Fruit fly (Drosophila melanogaster): ENCODE data around the gene CG13970.

Gene CG13970

DNA sequence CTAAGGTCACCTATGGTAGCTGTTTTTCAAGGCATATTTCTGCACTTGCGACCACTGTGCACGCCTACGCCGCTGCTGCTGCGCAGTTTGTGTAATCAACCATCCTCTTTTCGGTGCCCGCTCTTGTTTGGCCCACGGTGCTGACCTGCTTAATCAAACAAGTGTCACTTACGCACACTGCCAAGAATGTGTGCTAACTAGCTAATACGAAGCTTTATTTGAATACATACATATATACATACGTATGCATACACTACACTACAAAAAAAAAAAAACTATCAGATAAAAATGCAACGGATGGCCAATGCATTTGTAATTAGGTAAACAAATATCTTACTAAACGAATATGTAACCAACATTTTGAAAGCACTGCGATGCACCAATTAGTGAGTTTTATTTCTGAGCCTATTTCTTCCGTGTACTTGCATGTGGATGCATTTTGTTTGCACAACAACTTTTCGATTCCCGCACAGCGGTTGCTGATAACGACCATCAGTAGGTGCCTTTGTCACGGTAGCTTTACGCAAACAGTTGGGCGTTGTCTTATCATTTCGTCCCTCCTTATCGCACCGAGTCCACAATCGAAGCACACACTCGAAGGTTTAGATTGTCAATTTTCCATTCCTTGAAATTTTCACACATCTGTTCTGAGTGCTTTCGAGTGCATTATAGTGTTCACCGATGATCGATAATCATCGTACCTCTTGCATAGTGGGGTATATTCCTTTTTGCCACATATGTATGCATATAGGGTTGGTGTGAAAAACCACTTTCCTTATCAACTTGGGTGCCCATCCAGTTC, 17.5 kb downstream of the CG13970 start (continued):
- peak; percentile 57 for TF ChIP-seq CG9817 (tag; optimal IDR thresholded peaks at IDR 0.05)
- TF ChIP-seq exex (tag; optimal IDR thresholded peaks at IDR 0.05), result peak; percentile 72
- peak; percentile 8 for TF ChIP-seq CG9797 (GFP tag; optimal IDR thresholded peaks at IDR 0.05)
- peak; percentile 85 for TF ChIP-seq Atf6 (GFP tag; IDR thresholded peaks at IDR 0.05)
- peak; percentile 64 for TF ChIP-seq ftz-f1 (GFP tag; optimal IDR thresholded peaks at IDR 0.05)
- peak; percentile 77 for TF ChIP-seq CG3281 (GFP tag; optimal IDR thresholded peaks at IDR 0.05)
- TF ChIP-seq CG13424 (tag; optimal IDR thresholded peaks at IDR 0.05), result peak; percentile 84
- TF ChIP-seq Blimp-1 (GFP tag; optimal IDR thresholded peaks at IDR 0.05), result peak; percentile 85
- peak; percentile 65 for TF ChIP-seq CG43689 (GFP tag; IDR thresholded peaks at IDR 0.05)
- TF ChIP-seq Mrtf (GFP tag; IDR thresholded peaks at IDR 0.05), result peak; percentile 74; the same call in 2 of the 3 replicates
- TF ChIP-seq unpg (GFP tag; optimal IDR thresholded peaks at IDR 0.05), result peak; percentile 89
- TF ChIP-seq CG5245 (GFP tag; optimal IDR thresholded peaks at IDR 0.05), result peak; percentile 40
- TF ChIP-seq CG6765 (GFP tag; optimal IDR thresholded peaks at IDR 0.05), result peak; percentile 68
- peak; percentile 69 for TF ChIP-seq CG2889 (GFP tag; IDR thresholded peaks at IDR 0.05)
- no peak for TF ChIP-seq Elba2 (GFP tag; optimal IDR thresholded peaks at IDR 0.05)
- peak; percentile 77 for TF ChIP-seq her (GFP tag; optimal IDR thresholded peaks at IDR 0.05)
- TF ChIP-seq tap (tag; optimal IDR thresholded peaks at IDR 0.05), result peak; percentile 79
- peak; percentile 75 for TF ChIP-seq peb (GFP tag; IDR thresholded peaks at IDR 0.05)
- TF ChIP-seq az2 (GFP tag; optimal IDR thresholded peaks at IDR 0.05), result peak; percentile 84
- TF ChIP-seq Oli (tag; optimal IDR thresholded peaks at IDR 0.05), result peak; percentile 81
- peak; percentile 60 for TF ChIP-seq CG3838 (GFP tag; optimal IDR thresholded peaks at IDR 0.05)
- TF ChIP-seq CG9876 (GFP tag; optimal IDR thresholded peaks at IDR 0.05), result peak; percentile 66
- TF ChIP-seq CG7271 (tag; optimal IDR thresholded peaks at IDR 0.05), result peak; percentile 22
- TF ChIP-seq hb (GFP tag; IDR thresholded peaks at IDR 0.05; ENCODE audit: partially characterized antibody), result 0 out of 3 replicates have a peak, but pooled peaks have one; percentile 57
- peak; percentile 62 for TF ChIP-seq pb (GFP tag; optimal IDR thresholded peaks at IDR 0.05)
- peak; percentile 88 for TF ChIP-seq kni (GFP tag; optimal IDR thresholded peaks at IDR 0.05)
- peak; percentile 71; the same call in 2 of the 3 replicates for TF ChIP-seq jigr1 (GFP tag; IDR thresholded peaks at IDR 0.05)
- TF ChIP-seq CG32772 (GFP tag; IDR thresholded peaks at IDR 0.05), result peak; percentile 85
- TF ChIP-seq grn (GFP tag; optimal IDR thresholded peaks at IDR 0.05), result peak; percentile 95
- TF ChIP-seq CG8089 (GFP tag; optimal IDR thresholded peaks at IDR 0.05), result peak; percentile 83
- TF ChIP-seq bbx (GFP tag; IDR thresholded peaks at IDR 0.05; ENCODE audit: partially characterized antibody), result 0 out of 2 replicates have a peak, but pooled peaks have one; percentile 53
- peak; percentile 74 for TF ChIP-seq C15 (GFP tag; IDR thresholded peaks at IDR 0.05)
- peak; percentile 81 for TF ChIP-seq CG8388 (GFP tag; optimal IDR thresholded peaks at IDR 0.05)

DNA sequence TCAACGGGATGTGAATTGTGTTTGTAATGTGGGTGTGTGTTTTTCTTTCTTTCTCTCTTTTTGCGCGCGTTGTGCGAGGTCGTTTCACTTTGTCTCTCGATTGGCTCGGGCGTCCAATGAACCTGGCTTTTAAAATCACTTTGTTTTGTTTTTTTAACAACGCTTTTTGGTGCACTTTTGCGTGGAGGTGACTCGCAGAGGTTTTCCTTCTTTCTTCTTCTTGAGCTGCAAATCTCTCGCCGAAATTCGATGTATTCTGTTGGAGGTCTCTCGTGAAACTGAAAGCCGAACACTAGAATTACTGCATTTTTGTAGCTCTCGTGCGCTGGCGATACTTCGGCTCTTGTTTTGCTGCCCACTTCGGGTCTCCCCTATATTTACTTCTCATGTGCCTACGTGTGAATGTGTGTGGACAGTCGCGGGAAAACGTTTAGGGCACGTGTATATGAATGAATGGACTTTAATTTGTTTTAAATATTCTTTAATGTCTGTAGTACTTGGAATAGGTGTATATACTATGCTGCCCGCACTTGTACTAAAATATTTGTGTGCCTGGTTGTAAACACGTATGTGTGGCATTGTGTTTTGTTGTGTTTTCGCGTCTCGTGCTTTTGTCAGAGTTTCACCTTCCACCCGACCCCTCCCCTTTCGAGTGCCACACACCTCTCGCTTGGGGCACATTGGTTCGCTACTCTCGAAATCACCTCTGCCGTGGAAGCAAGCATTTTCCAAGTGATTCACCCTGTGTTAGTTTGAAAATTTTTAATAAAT, 19.0 kb downstream of the CG13970 start, which contains the start of gene fok:
TSS of gene fok (minus strand) at position 286 of the 771 bp plus-strand sequence.
- TF ChIP-seq CG2116 (GFP tag; optimal IDR thresholded peaks at IDR 0.05) (peak; percentile 85), btn (GFP tag; optimal IDR thresholded peaks at IDR 0.05) (peak; percentile 87), CG9215 (GFP tag; IDR thresholded peaks at IDR 0.05) (peak; percentile 95), chn (GFP tag; optimal IDR thresholded peaks at IDR 0.05) (peak; percentile 94), CG12104 (GFP tag; optimal IDR thresholded peaks at IDR 0.05) (peak; percentile 98), Xbp1 (GFP tag; optimal IDR thresholded peaks at IDR 0.05) (peak; percentile 96), CG17568 (GFP tag; optimal IDR thresholded peaks at IDR 0.05) (peak; percentile 94), CG3281 (GFP tag; optimal IDR thresholded peaks at IDR 0.05) (peak; percentile 98), sens-2 (GFP tag; IDR thresholded peaks at IDR 0.05) (peak; percentile 77), CG10654 (GFP tag; optimal IDR thresholded peaks at IDR 0.05) (peak; percentile 91), CG30431 (GFP tag; optimal IDR thresholded peaks at IDR 0.05) (peak; percentile 91), CG8290 (GFP tag; optimal IDR thresholded peaks at IDR 0.05) (peak; percentile 97), CG8290 (tag; optimal IDR thresholded peaks at IDR 0.05) (peak; percentile 89 to 90), CG14441 (GFP tag; IDR thresholded peaks at IDR 0.05) (peak; percentile 92), CG17612 (GFP tag; IDR thresholded peaks at IDR 0.05) (peak; percentile 87), CG31224 (GFP tag; IDR thresholded peaks at IDR 0.05) (peak; percentile 84), ash1 (GFP tag; optimal IDR thresholded peaks at IDR 0.05) (peak; percentile 76), CG9797 (GFP tag; optimal IDR thresholded peaks at IDR 0.05) (peak; percentile 63)

Measured in whole organism, embryonic.